Fruit fly (Drosophila melanogaster) whole organism, embryonic: ENCODE measurements around the gene tj.

ENCODE experiments used
- CG10274 ChIP-seq: fragments of 200-800 bp; sonication (Bioruptor generic); optimal IDR thresholded peaks from 3 replicates; lab custom pipeline; 2017; ENCODE audit warnings: missing biosample characterization, mild to moderate bottlenecking, missing genetic modification characterization
- CG11696 ChIP-seq: fragments of 200-800 bp; sonication (Bioruptor generic); IDR thresholded peaks from 2 replicates; pipeline ENCODE4 v1.3.6; 2022; ENCODE audit warnings: missing biosample characterization, missing genetic modification characterization
- CG12744 ChIP-seq: fragments of 200-800 bp; sonication (Bioruptor generic); optimal IDR thresholded peaks from 2 replicates; lab custom pipeline; 2016; ENCODE audit warnings: missing biosample characterization, missing genetic modification characterization
- CG14050 ChIP-seq: fragments of 200-800 bp; sonication (Bioruptor generic); IDR thresholded peaks from 3 replicates; pipeline ENCODE4 v1.3.6; 2022; ENCODE audit warnings: missing biosample characterization, missing genetic modification characterization
- CG15269 ChIP-seq: fragments of 200-800 bp; sonication (Bioruptor generic); optimal IDR thresholded peaks from 2 replicates; lab custom pipeline; 2018; ENCODE audit warnings: missing biosample characterization, mild to moderate bottlenecking, missing genetic modification characterization, moderate library complexity
- CG15601 ChIP-seq: fragments of 200-800 bp; sonication (Bioruptor generic); optimal IDR thresholded peaks from 3 replicates; lab custom pipeline; 2019; ENCODE audit warnings: missing biosample characterization, mild to moderate bottlenecking, missing genetic modification characterization, moderate library complexity
- CG18619 ChIP-seq: fragments of 200-800 bp; sonication (Bioruptor generic); optimal IDR thresholded peaks from 3 replicates; lab custom pipeline; 2017; ENCODE audit warnings: missing biosample characterization, mild to moderate bottlenecking, missing genetic modification characterization
- CG32772 ChIP-seq: fragments of 200-800 bp; sonication (Bioruptor generic); IDR thresholded peaks from 2 replicates; pipeline ENCODE4 v1.3.6; 2022; ENCODE audit warnings: missing biosample characterization, missing genetic modification characterization
- CG34224 ChIP-seq: fragments of 200-800 bp; sonication (Bioruptor generic); IDR thresholded peaks from 3 replicates; pipeline ENCODE4 v1.3.6; 2022; ENCODE audit warnings: missing biosample characterization, missing genetic modification characterization; ENCODE audit not compliant: partially characterized antibody
- CG4617 ChIP-seq: fragments of 200-800 bp; sonication (Bioruptor generic); optimal IDR thresholded peaks from 3 replicates; lab custom pipeline; 2016; ENCODE audit warnings: missing biosample characterization, missing genetic modification characterization, borderline replicate concordance
- CG4820 ChIP-seq: fragments of 200-800 bp; sonication (Bioruptor generic); optimal IDR thresholded peaks from 3 replicates; lab custom pipeline; 2016; ENCODE audit warnings: missing biosample characterization, missing genetic modification characterization
- CG4854 ChIP-seq: fragments of 200-800 bp; sonication (Bioruptor generic); optimal IDR thresholded peaks from 2 replicates; lab custom pipeline; 2016; ENCODE audit warnings: missing biosample characterization, missing genetic modification characterization, inconsistent platforms
- CG8089 ChIP-seq: fragments of 200-800 bp; sonication (Bioruptor generic); optimal IDR thresholded peaks from 3 replicates; lab custom pipeline; 2016; ENCODE audit warnings: missing biosample characterization, missing genetic modification characterization
- CG8281 ChIP-seq: fragments of 200-800 bp; sonication (Bioruptor generic); optimal IDR thresholded peaks from 2 replicates; lab custom pipeline; 2018; ENCODE audit warnings: missing biosample characterization, mild to moderate bottlenecking, missing genetic modification characterization, moderate library complexity
- CG9215 ChIP-seq: fragments of 200-800 bp; sonication (Bioruptor generic); IDR thresholded peaks from 2 replicates; pipeline ENCODE4 v1.3.6; 2022; ENCODE audit warnings: missing biosample characterization, missing genetic modification characterization
- CG9817 ChIP-seq: fragments of 200-800 bp; sonication (Bioruptor generic); optimal IDR thresholded peaks from 2 replicates; lab custom pipeline; 2018; ENCODE audit warnings: missing biosample characterization, mild to moderate bottlenecking, missing genetic modification characterization, moderate library complexity
- CG9932 ChIP-seq: fragments of 200-800 bp; sonication (Bioruptor generic); IDR thresholded peaks from 2 replicates; pipeline ENCODE4 v1.3.6; 2022; ENCODE audit warnings: missing biosample characterization, missing genetic modification characterization
- CoRest ChIP-seq: fragments of 200-800 bp; sonication (Bioruptor generic); optimal IDR thresholded peaks from 3 replicates; lab custom pipeline; 2018; ENCODE audit warnings: missing biosample characterization, mild to moderate bottlenecking, missing genetic modification characterization, moderate library complexity
- Dbx ChIP-seq: fragments of 200-800 bp; sonication (Bioruptor generic); IDR thresholded peaks from 3 replicates; pipeline ENCODE4 v1.3.6; 2022; ENCODE audit warnings: missing biosample characterization, missing genetic modification characterization
- E2f2 ChIP-seq: fragments of 200-800 bp; sonication (Bioruptor generic); IDR thresholded peaks from 2 replicates; pipeline ENCODE4 v1.3.6; 2022; ENCODE audit warnings: missing biosample characterization, missing genetic modification characterization
- Fer1 ChIP-seq: fragments of 200-800 bp; sonication (Bioruptor generic); optimal IDR thresholded peaks from 2 replicates; lab custom pipeline; 2017; ENCODE audit warnings: missing biosample characterization, mild to moderate bottlenecking, missing genetic modification characterization
- HLH4C ChIP-seq: fragments of 200-800 bp; sonication (Bioruptor generic); IDR thresholded peaks from 3 replicates; pipeline ENCODE4 v1.3.6; 2022; ENCODE audit warnings: missing biosample characterization, missing genetic modification characterization; ENCODE audit not compliant: partially characterized antibody
- Lhr ChIP-seq: fragments of 200-800 bp; sonication (Bioruptor generic); optimal IDR thresholded peaks from 3 replicates; lab custom pipeline; 2017; ENCODE audit warnings: mild to moderate bottlenecking, missing biosample characterization, missing genetic modification reagents, missing genetic modification characterization
- Max ChIP-seq: fragments of 200-800 bp; sonication (Bioruptor generic); optimal IDR thresholded peaks from 2 replicates; lab custom pipeline; 2016; ENCODE audit warnings: missing biosample characterization, mild to moderate bottlenecking, missing genetic modification characterization
- Mes4 ChIP-seq: fragments of 200-800 bp; sonication (Bioruptor generic); optimal IDR thresholded peaks from 2 replicates; lab custom pipeline; 2016; ENCODE audit warnings: missing biosample characterization, missing genetic modification characterization
- NC2β ChIP-seq: fragments of 200-800 bp; sonication (Bioruptor generic); optimal IDR thresholded peaks from 2 replicates; lab custom pipeline; 2016; ENCODE audit warnings: missing biosample characterization, missing genetic modification characterization
- Rfx ChIP-seq: fragments of 200-800 bp; sonication (Bioruptor generic); IDR thresholded peaks from 2 replicates; pipeline ENCODE4 v1.3.6; 2022; ENCODE audit warnings: missing biosample characterization, missing genetic modification characterization
- Sox102F ChIP-seq: fragments of 200-800 bp; sonication (Bioruptor generic); optimal IDR thresholded peaks from 2 replicates; lab custom pipeline; 2018; ENCODE audit warnings: missing biosample characterization, mild to moderate bottlenecking, missing genetic modification characterization, moderate library complexity
- Sry-δ ChIP-seq: fragments of 200-800 bp; sonication (Bioruptor generic); optimal IDR thresholded peaks from 2 replicates; lab custom pipeline; 2016; ENCODE audit warnings: missing biosample characterization, missing genetic modification characterization
- ap ChIP-seq: fragments of 200-800 bp; sonication (Bioruptor generic); IDR thresholded peaks from 2 replicates; pipeline ENCODE4 v1.3.6; 2022; ENCODE audit warnings: missing biosample characterization, missing genetic modification characterization
- bcd ChIP-seq: fragments of 200-800 bp; sonication (Bioruptor generic); optimal IDR thresholded peaks from 2 replicates; lab custom pipeline; 2017; ENCODE audit warnings: missing biosample characterization, mild to moderate bottlenecking, missing genetic modification characterization
- chm ChIP-seq: fragments of 200-800 bp; sonication (Bioruptor generic); IDR thresholded peaks from 2 replicates; pipeline ENCODE4 v1.3.6; 2022; ENCODE audit warnings: missing biosample characterization, missing genetic modification characterization
- corto ChIP-seq: fragments of 200-800 bp; sonication (Bioruptor generic); optimal IDR thresholded peaks from 2 replicates; lab custom pipeline; 2016; ENCODE audit warnings: missing biosample characterization, mild to moderate bottlenecking, missing genetic modification characterization, moderate library complexity
- cwo ChIP-seq: fragments of 200-800 bp; sonication (Bioruptor generic); optimal IDR thresholded peaks from 3 replicates; lab custom pipeline; 2017; ENCODE audit warnings: missing biosample characterization, missing genetic modification characterization, mild to moderate bottlenecking, moderate library complexity, missing genetic modification reagents
- dm ChIP-seq: fragments of 200-800 bp; sonication (Bioruptor generic); optimal IDR thresholded peaks from 3 replicates; lab custom pipeline; 2016; ENCODE audit warnings: missing biosample characterization, missing genetic modification characterization
- eve ChIP-seq, 2 experiments: fragments of >200 bp; optimal IDR thresholded peaks; 2 replicates each; lab custom pipeline; 2017; ENCODE audit warnings: missing biosample characterization in 2 of 2, missing genetic modification characterization in 2 of 2
- ewg ChIP-seq: fragments of 200-800 bp; sonication (Bioruptor generic); optimal IDR thresholded peaks from 3 replicates; lab custom pipeline; 2017; ENCODE audit warnings: mild to moderate bottlenecking, missing biosample characterization, missing genetic modification reagents, missing genetic modification characterization
- gsb-n ChIP-seq: fragments of 200-800 bp; sonication (Bioruptor generic); optimal IDR thresholded peaks from 3 replicates; lab custom pipeline; 2018; ENCODE audit warnings: missing biosample characterization, mild to moderate bottlenecking, missing genetic modification characterization
- kah ChIP-seq: fragments of 200-800 bp; sonication (Bioruptor generic); optimal IDR thresholded peaks from 2 replicates; lab custom pipeline; 2018; ENCODE audit warnings: missing biosample characterization, mild to moderate bottlenecking, missing genetic modification characterization
- ken ChIP-seq: fragments of 200-800 bp; sonication (Bioruptor generic); IDR thresholded peaks from 3 replicates; pipeline ENCODE4 v1.3.6; 2022; ENCODE audit warnings: missing biosample characterization, missing genetic modification characterization
- lilli ChIP-seq: fragments of 200-800 bp; sonication (Bioruptor generic); optimal IDR thresholded peaks from 3 replicates; lab custom pipeline; 2016; ENCODE audit warnings: missing biosample characterization, missing genetic modification characterization
- p53 ChIP-seq: fragments of 200-800 bp; sonication (Bioruptor generic); optimal IDR thresholded peaks from 2 replicates; lab custom pipeline; 2016; ENCODE audit warnings: missing biosample characterization, missing genetic modification characterization
- pita ChIP-seq: fragments of 200-800 bp; sonication (Bioruptor generic); optimal IDR thresholded peaks from 2 replicates; lab custom pipeline; 2017; ENCODE audit warnings: missing biosample characterization, mild to moderate bottlenecking, missing genetic modification characterization
- sisA ChIP-seq: fragments of 200-800 bp; sonication (Bioruptor generic); IDR thresholded peaks from 2 replicates; pipeline ENCODE4 v1.3.6; 2022; ENCODE audit warnings: missing biosample characterization, missing genetic modification characterization
- sr ChIP-seq: fragments of 200-800 bp; sonication (Bioruptor generic); IDR thresholded peaks from 3 replicates; pipeline ENCODE4 v1.3.6; 2022; ENCODE audit warnings: missing biosample characterization, missing genetic modification characterization
- tgo ChIP-seq: fragments of 200-800 bp; sonication (Bioruptor generic); IDR thresholded peaks from 3 replicates; pipeline ENCODE4 v1.3.6; 2022; ENCODE audit warnings: missing biosample characterization, missing genetic modification characterization
- tin ChIP-seq: fragments of 200-800 bp; sonication (Bioruptor generic); optimal IDR thresholded peaks from 3 replicates; lab custom pipeline; 2016; ENCODE audit warnings: missing biosample characterization, missing genetic modification characterization
- tll ChIP-seq, 2 experiments: fragments of 200-800 bp in 1 of 2; fragments of >200 bp in 1 of 2; sonication (Bioruptor generic) in 1 of 2; optimal IDR thresholded peaks; 2 replicates each; lab custom pipeline; 2017 to 2019; ENCODE audit warnings: missing biosample characterization in 2 of 2, missing genetic modification characterization in 2 of 2, mild to moderate bottlenecking in 1 of 2, moderate library complexity in 1 of 2
- twi ChIP-seq: fragments of 200-800 bp; optimal IDR thresholded peaks from 2 replicates; lab custom pipeline; 2019; ENCODE audit warnings: missing biosample characterization, mild to moderate bottlenecking, missing genetic modification characterization, moderate library complexity
- unc-4 ChIP-seq: fragments of 200-800 bp; sonication (Bioruptor generic); IDR thresholded peaks from 2 replicates; pipeline ENCODE4 v1.3.6; 2022; ENCODE audit warnings: missing biosample characterization, missing genetic modification characterization; ENCODE audit not compliant: partially characterized antibody

tj gene

DNA sequence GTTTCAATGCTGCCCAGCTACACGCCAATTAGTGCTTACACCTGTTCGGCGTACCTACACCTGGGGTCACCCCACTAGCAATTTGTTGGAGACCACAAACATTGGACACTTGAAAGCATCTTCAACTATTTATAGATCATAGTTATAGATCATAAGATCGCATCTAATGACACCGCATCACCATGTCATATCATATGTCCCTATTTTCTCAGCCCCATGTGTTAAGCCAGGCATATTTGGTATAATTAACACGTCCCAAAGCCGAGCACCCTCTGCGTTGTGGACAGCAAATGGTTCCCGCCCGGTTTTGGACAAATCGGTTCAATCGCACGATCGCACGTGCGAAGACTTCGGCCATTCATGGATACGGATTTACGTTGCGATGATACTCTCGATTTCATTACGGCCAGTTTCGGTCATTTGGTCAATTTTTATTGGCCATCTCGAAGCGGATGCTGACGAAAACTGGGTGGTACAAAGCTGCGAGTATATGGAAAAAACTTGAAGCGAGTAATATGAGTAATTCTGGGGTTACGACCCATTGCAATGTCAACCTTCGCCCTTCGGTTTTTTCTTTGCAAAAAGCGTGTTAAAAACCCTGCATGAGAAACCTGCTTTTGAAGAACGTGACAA lies 24.4 kb upstream of the tj start (continued):
- TF ChIP-seq Sry-δ (GFP tag; lab: Kevin White, UChicago) (peak; percentile 9), CG4854 (GFP tag; lab: Kevin White, UChicago) (peak; percentile 27), CG9932 (peak; percentile 63), CG34224 (GFP tag; lab: Robert Waterston, UW) (no peak), CG8089 (peak; percentile 54), dm (GFP tag; lab: Kevin White, UChicago) (peak; percentile 25), Rfx (GFP tag; lab: Robert Waterston, UW) (peak; percentile 83), CG15269 (tag; lab: Kevin White, UChicago) (peak; percentile 96), Fer1 (peak; percentile 82), lilli (GFP tag; lab: Kevin White, UChicago) (peak; percentile 94), tll (GFP tag; optimal IDR thresholded peaks at IDR 0.05; lab: Kevin White, UChicago) (no peak), Dbx (GFP tag; lab: Robert Waterston, UW) (peak; percentile 89), tgo (GFP tag; lab: Robert Waterston, UW) (peak; percentile 74), E2f2 (GFP tag; lab: Robert Waterston, UW) (peak; percentile 78), bcd (GFP tag; lab: Kevin White, UChicago) (peak; percentile 70), CG12744 (GFP tag; lab: Kevin White, UChicago) (peak; percentile 76), chm (GFP tag; lab: Robert Waterston, UW) (peak; percentile 84), unc-4 (GFP tag; lab: Robert Waterston, UW) (no peak), CG18619 (GFP tag; lab: Kevin White, UChicago) (peak; percentile 81), gsb-n (tag; lab: Kevin White, UChicago) (peak; percentile 89), p53 (GFP tag; lab: Kevin White, UChicago) (peak; percentile 49), Lhr (GFP tag; lab: Kevin White, UChicago) (peak; percentile 57), CG10274 (peak; percentile 26), pita (no peak), Mes4 (GFP tag; lab: Kevin White, UChicago) (peak; percentile 57), sisA (peak; percentile 73), ken (GFP tag; lab: Robert Waterston, UW) (peak; percentile 92), Sox102F (peak; percentile 87), ewg (GFP tag; lab: Kevin White, UChicago) (peak; percentile 78), NC2β (GFP tag; lab: Kevin White, UChicago) (peak; percentile 45), eve (GFP tag; optimal IDR thresholded peaks at IDR 0.05; lab: Kevin White, UChicago) (no peak), CG15601 (tag; lab: Kevin White, UChicago) (peak; percentile 93), HLH4C (GFP tag; lab: Robert Waterston, UW) (no peak), ap (GFP tag; lab: Robert Waterston, UW) (0 out of 2 replicates have a peak, but pooled peaks have one; percentile 49), kah (GFP tag; lab: Kevin White, UChicago) (peak; percentile 34), Max (GFP tag; lab: Kevin White, UChicago) (peak; percentile 20), CG11696 (GFP tag; lab: Robert Waterston, UW) (peak; percentile 93), corto (GFP tag; lab: Kevin White, UChicago) (no peak), twi (tag; lab: Kevin White, UChicago) (peak; percentile 76), tin (GFP tag; lab: Kevin White, UChicago) (peak; percentile 50), CG14050 (GFP tag; lab: Robert Waterston, UW) (peak; percentile 93), CoRest (peak; percentile 93), CG4820 (GFP tag; lab: Kevin White, UChicago) (peak; percentile 58), sr (GFP tag; lab: Robert Waterston, UW) (no peak), CG8281 (peak; percentile 81), CG9215 (peak; percentile 56), cwo (GFP tag; lab: Kevin White, UChicago) (peak; percentile 89), CG32772 (GFP tag; lab: Robert Waterston, UW) (peak; percentile 62), CG4617 (GFP tag; lab: Kevin White, UChicago) (no peak), CG9817 (tag; lab: Kevin White, UChicago) (peak; percentile 62)
